Worm (Caenorhabditis elegans): ENCODE measurements around the gene H28G03.2.

ce11 chrX:5262033-5262432 lies 56.5 kb downstream of the H28G03.2 start:
- TF ChIP-seq daf-12 (tag; optimal IDR thresholded peaks at IDR 0.05): no peak
- TF ChIP-seq hif-1 (tag; optimal IDR thresholded peaks at IDR 0.05): no peak
- TF ChIP-seq nhr-237 (tag; optimal IDR thresholded peaks at IDR 0.05): no peak
- TF ChIP-seq pha-4 (GFP tag; IDR thresholded peaks at IDR 0.05): no peak
- no peak for TF ChIP-seq pha-4 (tag; optimal IDR thresholded peaks at IDR 0.05)
- TF ChIP-seq ama-1 (optimal IDR thresholded peaks at IDR 0.05): no peak
- no peak for TF ChIP-seq nhr-76 (tag; optimal IDR thresholded peaks at IDR 0.05)
- TF ChIP-seq ztf-11 (tag; optimal IDR thresholded peaks at IDR 0.05): no peak
- TF ChIP-seq daf-16 (GFP tag; optimal IDR thresholded peaks at IDR 0.05): no peak
- peak; percentile 53 for TF ChIP-seq daf-16 (tag; optimal IDR thresholded peaks at IDR 0.05)
- no peak for TF ChIP-seq snpc-4 (tag; optimal IDR thresholded peaks at IDR 0.05)
- TF ChIP-seq dve-1 (tag; optimal IDR thresholded peaks at IDR 0.05; ENCODE audit: insufficient read depth): no peak
- TF ChIP-seq mdl-1 (tag; optimal IDR thresholded peaks at IDR 0.05): no peak
- no peak for TF ChIP-seq D1046.2 (GFP tag; IDR thresholded peaks at IDR 0.05)
- no peak for TF ChIP-seq saeg-2 (GFP tag; IDR thresholded peaks at IDR 0.05)

All from whole organism, L4 larva.